Worm (Caenorhabditis elegans) whole organism, L1 larva: ENCODE measurements around the gene sma-1.
A peak's percentile ranks its signal among the peaks of the same experiment; 100 is the strongest.

Experiments used
- C16A3.4 ChIP-seq: fragments of 150-350 bp; optimal IDR thresholded peaks from 2 replicates; lab custom pipeline; 2014; ENCODE audit warnings: missing biosample characterization, missing genetic modification characterization
- C34B4.2 ChIP-seq: sonication (generic microtip); optimal IDR thresholded peaks from 2 replicates; lab custom pipeline; 2017; ENCODE audit warnings: mild to moderate bottlenecking, missing genetic modification characterization, missing compliant biosample characterization
- Y116A8C.19 ChIP-seq: sonication (generic microtip); optimal IDR thresholded peaks from 2 replicates; lab custom pipeline; 2016; ENCODE audit warnings: missing compliant biosample characterization, missing genetic modification characterization, borderline replicate concordance
- alr-1 ChIP-seq: fragments of 200-800 bp; sonication (Bioruptor generic); optimal IDR thresholded peaks from 2 replicates; lab custom pipeline; 2018; ENCODE audit warnings: borderline replicate concordance, mild to moderate bottlenecking, missing genetic modification characterization, missing compliant biosample characterization
- blmp-1 ChIP-seq: fragments of 150-350 bp; optimal IDR thresholded peaks from 2 replicates; lab custom pipeline; 2014; ENCODE audit warnings: missing biosample characterization, missing genetic modification characterization
- ceh-63 ChIP-seq: fragments of 200-800 bp; sonication (Bioruptor generic); optimal IDR thresholded peaks from 2 replicates; lab custom pipeline; 2018; ENCODE audit warnings: mild to moderate bottlenecking, missing genetic modification characterization, missing compliant biosample characterization
- ceh-8 ChIP-seq: fragments of 200-800 bp; sonication (Bioruptor generic); optimal IDR thresholded peaks from 2 replicates; lab custom pipeline; 2018; ENCODE audit warnings: mild to moderate bottlenecking, missing genetic modification characterization, moderate library complexity, missing compliant biosample characterization
- ceh-82 ChIP-seq, 3 experiments: fragments of 150-350 bp in 1 of 3; sonication (generic microtip) in 2 of 3; optimal IDR thresholded peaks; 2 replicates each; lab custom pipeline; 2014 to 2017; ENCODE audit warnings: missing biosample characterization in 3 of 3, missing genetic modification characterization in 3 of 3
- ceh-88 ChIP-seq: fragments of 200-800 bp; sonication (Bioruptor generic); IDR thresholded peaks from 2 replicates; pipeline ENCODE4 v1.3.6; 2022; ENCODE audit warnings: missing genetic modification characterization, missing compliant biosample characterization
- efl-1 ChIP-seq, 4 experiments: fragments of 150-350 bp; optimal IDR thresholded peaks in 3 of 4; peaks in 1 of 4; 1 replicate in 1 of 4; 2 replicates in 3 of 4; lab custom pipeline; 2014; ENCODE audit warnings: missing biosample characterization in 2 of 4, missing genetic modification characterization in 2 of 4, missing genetic modification reagents in 2 of 4
- egl-13 ChIP-seq: sonication (generic microtip); optimal IDR thresholded peaks from 2 replicates; lab custom pipeline; 2016; ENCODE audit warnings: missing genotype, missing genetic modification reagents, missing genetic modification characterization, missing compliant biosample characterization
- fkh-10 ChIP-seq: sonication (generic microtip); optimal IDR thresholded peaks from 2 replicates; lab custom pipeline; 2017; ENCODE audit warnings: missing biosample characterization, missing genetic modification reagents, missing genetic modification characterization
- fkh-8 ChIP-seq: sonication (generic microtip); optimal IDR thresholded peaks from 2 replicates; lab custom pipeline; 2016; ENCODE audit warnings: mild to moderate bottlenecking, missing genetic modification characterization, missing compliant biosample characterization
- grh-1 ChIP-seq: fragments of 200-800 bp; sonication (Bioruptor generic); IDR thresholded peaks from 2 replicates; pipeline ENCODE4 v1.3.6; 2022; ENCODE audit warnings: missing genetic modification reagents, missing genetic modification characterization, missing compliant biosample characterization
- hlh-4 ChIP-seq: sonication (generic microtip); optimal IDR thresholded peaks from 2 replicates; lab custom pipeline; 2016; ENCODE audit warnings: mild to moderate bottlenecking, missing genetic modification characterization, missing compliant biosample characterization
- isw-1 ChIP-seq: fragments of 200-800 bp; sonication (Bioruptor generic); IDR thresholded peaks from 2 replicates; pipeline ENCODE4 v1.3.6; 2022; ENCODE audit warnings: missing genetic modification characterization, missing compliant biosample characterization
- jun-1 ChIP-seq: fragments of 150-350 bp; optimal IDR thresholded peaks from 2 replicates; lab custom pipeline; 2014; ENCODE audit warnings: missing biosample characterization, missing genetic modification reagents, missing genetic modification characterization
- lin-14 ChIP-seq: fragments of 200-800 bp; sonication (Bioruptor generic); optimal IDR thresholded peaks from 2 replicates; lab custom pipeline; 2018; ENCODE audit warnings: mild to moderate bottlenecking, missing genetic modification characterization, moderate library complexity, missing compliant biosample characterization
- lin-15B ChIP-seq: fragments of 150-350 bp; sonication (generic microtip); optimal IDR thresholded peaks from 3 replicates; lab custom pipeline; 2014; ENCODE audit warnings: missing biosample characterization, missing genetic modification characterization
- lin-39 ChIP-seq: fragments of 150-350 bp; optimal IDR thresholded peaks from 2 replicates; lab custom pipeline; 2014; ENCODE audit warnings: missing biosample characterization, missing genetic modification reagents, missing genetic modification characterization
- mab-9 ChIP-seq: fragments of 200-800 bp; sonication (Bioruptor generic); IDR thresholded peaks from 2 replicates; pipeline ENCODE4 v1.3.6; 2022; ENCODE audit warnings: missing genetic modification reagents, missing genetic modification characterization, missing compliant biosample characterization
- mdl-1 ChIP-seq, 2 experiments: fragments of 150-350 bp; optimal IDR thresholded peaks; 2 replicates each; lab custom pipeline; 2014 to 2017; ENCODE audit warnings: missing biosample characterization in 2 of 2, missing genetic modification characterization in 2 of 2, inconsistent platforms in 1 of 2
- mef-2 ChIP-seq: fragments of 150-350 bp; optimal IDR thresholded peaks from 2 replicates; lab custom pipeline; 2014; ENCODE audit warnings: missing biosample characterization, missing genetic modification characterization
- mep-1 ChIP-seq: fragments of 150-350 bp; optimal IDR thresholded peaks from 2 replicates; lab custom pipeline; 2014; ENCODE audit warnings: missing biosample characterization, missing genetic modification characterization
- nhr-11 ChIP-seq: fragments of 150-350 bp; optimal IDR thresholded peaks from 2 replicates; lab custom pipeline; 2014; ENCODE audit warnings: missing biosample characterization, missing genetic modification characterization
- nhr-12 ChIP-seq: sonication (generic microtip); optimal IDR thresholded peaks from 2 replicates; lab custom pipeline; 2017; ENCODE audit warnings: missing biosample characterization, missing genetic modification characterization
- nhr-19 ChIP-seq: fragments of 200-800 bp; sonication (Bioruptor generic); conservative IDR thresholded peaks from 2 replicates; pipeline ENCODE4 v1.3.6; 2022; ENCODE audit warnings: missing genetic modification characterization, missing compliant biosample characterization
- nhr-28 ChIP-seq: fragments of 150-350 bp; optimal IDR thresholded peaks from 2 replicates; lab custom pipeline; 2014; ENCODE audit warnings: missing biosample characterization, missing genetic modification characterization
- nhr-71 ChIP-seq: sonication (generic microtip); optimal IDR thresholded peaks from 2 replicates; lab custom pipeline; 2016; ENCODE audit warnings: mild to moderate bottlenecking, missing genetic modification characterization, moderate library complexity, missing compliant biosample characterization
- nhr-76 ChIP-seq: sonication (generic microtip); optimal IDR thresholded peaks from 2 replicates; lab custom pipeline; 2017; ENCODE audit warnings: missing biosample characterization, missing genetic modification characterization
- nhr-85 ChIP-seq: sonication (generic microtip); peaks from one replicate; lab custom pipeline; 2016; ENCODE audit warnings: missing genetic modification characterization, inconsistent platforms, missing compliant biosample characterization
- pag-3 ChIP-seq: sonication (generic microtip); optimal IDR thresholded peaks from 2 replicates; lab custom pipeline; 2017; ENCODE audit warnings: missing genetic modification characterization, mild to moderate bottlenecking, missing compliant biosample characterization, antibody characterized with exemption, borderline replicate concordance; ENCODE audit not compliant: insufficient read depth
- tbx-2 ChIP-seq: sonication (generic microtip); optimal IDR thresholded peaks from 2 replicates; lab custom pipeline; 2016; ENCODE audit warnings: missing genetic modification characterization, missing compliant biosample characterization
- unc-130 ChIP-seq: fragments of 150-350 bp; optimal IDR thresholded peaks from 2 replicates; lab custom pipeline; 2017; ENCODE audit warnings: missing biosample characterization, missing genetic modification characterization, inconsistent platforms
- unc-30 ChIP-seq: sonication (generic microtip); optimal IDR thresholded peaks from 2 replicates; lab custom pipeline; 2017; ENCODE audit warnings: missing biosample characterization, missing genetic modification characterization
- unc-62 ChIP-seq: fragments of 150-350 bp; optimal IDR thresholded peaks from 2 replicates; lab custom pipeline; 2014; ENCODE audit warnings: missing biosample characterization, missing genetic modification reagents, missing genetic modification characterization
- unc-98 ChIP-seq: fragments of 200-800 bp; sonication (Bioruptor generic); IDR thresholded peaks from 2 replicates; pipeline ENCODE4 v1.3.6; 2022; ENCODE audit warnings: missing genetic modification characterization, missing compliant biosample characterization
- xbp-1 ChIP-seq: sonication (generic microtip); optimal IDR thresholded peaks from 2 replicates; lab custom pipeline; 2016; ENCODE audit warnings: missing genetic modification characterization, missing compliant biosample characterization
- zag-1 ChIP-seq: fragments of 150-350 bp; optimal IDR thresholded peaks from 2 replicates; lab custom pipeline; 2014; ENCODE audit warnings: missing biosample characterization, missing genetic modification characterization
- zip-4 ChIP-seq: fragments of 200-800 bp; sonication (Bioruptor generic); optimal IDR thresholded peaks from 2 replicates; lab custom pipeline; 2018; ENCODE audit warnings: mild to moderate bottlenecking, missing genetic modification characterization, moderate library complexity, missing compliant biosample characterization
- ztf-11 ChIP-seq, 2 experiments: sonication (generic microtip); optimal IDR thresholded peaks; 2 replicates each; lab custom pipeline; 2016 to 2017; ENCODE audit warnings: missing genetic modification characterization in 2 of 2, missing biosample characterization in 1 of 2, missing compliant biosample characterization in 1 of 2

The sma-1 gene

DNA sequence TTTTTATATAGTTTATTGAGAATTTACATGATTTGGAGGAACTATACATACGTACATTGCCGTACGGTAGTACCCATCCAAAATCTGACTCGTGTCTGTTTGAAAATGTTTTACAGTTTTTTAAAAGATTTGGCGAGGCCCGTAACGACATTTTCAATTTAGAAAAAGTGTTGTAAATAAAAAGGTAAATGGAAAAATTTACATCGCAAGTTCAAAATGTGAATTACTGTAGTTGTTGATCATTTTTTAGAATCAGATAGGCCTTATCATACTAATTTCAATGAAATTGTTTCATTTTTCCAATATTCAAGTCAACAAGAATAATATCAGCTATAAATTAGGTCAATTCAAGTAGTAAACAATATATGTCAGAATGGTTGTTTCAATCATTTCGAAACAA is 36.4 kb upstream of the sma-1 start, which contains the start of gene R13H4.6:
R13H4.6 (plus strand) TSS at position 301 of the 400 bp plus-strand sequence.
- TF ChIP-seq fkh-10, result no peak
- no peak for TF ChIP-seq unc-130 (tag; lab: Kevin White, UChicago)
- no peak for TF ChIP-seq egl-13 (tag; lab: Kevin White, UChicago)
- no peak for TF ChIP-seq mdl-1 (tag; optimal IDR thresholded peaks at IDR 0.05; lab: Kevin White, UChicago)
- no peak for TF ChIP-seq blmp-1 (tag; lab: Kevin White, UChicago)
- TF ChIP-seq ceh-88 (GFP tag; lab: Robert Waterston, UW), result no peak
- no peak for TF ChIP-seq efl-1 (optimal IDR thresholded peaks at IDR 0.05; lab: Kevin White, UChicago)
- TF ChIP-seq efl-1 (GFP tag; optimal IDR thresholded peaks at IDR 0.05 in 1 of 2; lab: Kevin White, UChicago), result peak in 1 of 2 experiments; percentile 3
- no peak for TF ChIP-seq nhr-28

DNA sequence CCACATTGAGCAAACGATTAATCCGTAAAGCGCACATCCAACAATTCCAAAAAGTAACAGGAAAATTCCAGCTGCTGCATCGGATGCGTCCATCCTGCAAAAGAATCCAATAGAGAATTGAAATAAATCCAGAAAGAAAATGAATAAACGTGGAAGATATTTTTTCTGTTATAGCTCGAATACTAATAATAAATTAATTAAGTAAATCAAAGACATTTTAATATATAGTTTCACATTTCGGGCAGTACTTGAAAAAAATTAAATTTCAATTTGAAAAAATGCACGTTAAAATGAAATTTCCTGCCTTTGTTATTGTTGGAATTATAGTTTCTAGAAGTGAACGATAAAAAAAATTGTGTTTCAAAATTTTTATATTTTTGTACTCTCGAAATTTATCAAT is 31.1 kb upstream of the sma-1 start, which contains the start of gene R13H4.7:
R13H4.7 (minus strand) TSS at position 101 of the 400 bp plus-strand sequence.
- TF ChIP-seq nhr-19 (GFP tag; lab: Robert Waterston, UW) (no peak), ztf-11 (tag; optimal IDR thresholded peaks at IDR 0.05; lab: Kevin White, UChicago) (no peak), fkh-10 (no peak), zag-1 (tag; lab: Kevin White, UChicago) (no peak), jun-1 (tag; lab: Kevin White, UChicago) (no peak), lin-15B (tag; lab: Kevin White, UChicago) (no peak), efl-1 (optimal IDR thresholded peaks at IDR 0.05; lab: Kevin White, UChicago) (no peak), efl-1 (GFP tag; optimal IDR thresholded peaks at IDR 0.05 in 1 of 2; lab: Kevin White, UChicago) (no peak), Y116A8C.19 (tag; lab: Kevin White, UChicago) (no peak), nhr-76 (tag; lab: Kevin White, UChicago) (no peak), lin-39 (tag; lab: Kevin White, UChicago) (no peak), xbp-1 (tag; lab: Kevin White, UChicago) (no peak), unc-30 (no peak)

DNA sequence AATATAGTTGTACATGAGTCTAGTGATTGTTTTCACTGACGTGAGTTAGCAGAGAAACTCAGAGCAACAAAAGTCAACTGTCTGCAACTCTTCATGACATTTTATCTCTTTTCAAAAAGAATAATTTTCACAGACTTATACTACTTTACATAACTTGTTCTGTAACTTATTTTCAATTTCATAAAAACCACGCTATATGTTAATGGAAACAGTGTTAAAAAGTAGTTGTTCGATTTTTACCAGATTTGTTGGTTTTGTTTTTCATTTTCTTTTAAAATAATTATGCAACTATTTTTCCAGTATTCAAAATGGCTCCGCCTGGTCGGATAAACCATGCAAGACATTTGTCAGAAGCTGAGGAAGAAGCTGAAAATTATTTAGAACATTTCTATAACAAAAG is 24.2 kb upstream of the sma-1 start, which contains the start of gene sulp-4:
sulp-4 (plus strand) TSS at position 301 of the 400 bp plus-strand sequence.
- TF ChIP-seq fkh-10 (no peak), efl-1 (optimal IDR thresholded peaks at IDR 0.05; lab: Kevin White, UChicago) (no peak), efl-1 (GFP tag; optimal IDR thresholded peaks at IDR 0.05 in 1 of 2; lab: Kevin White, UChicago) (peak in 1 of 2 experiments; percentile 58)

DNA sequence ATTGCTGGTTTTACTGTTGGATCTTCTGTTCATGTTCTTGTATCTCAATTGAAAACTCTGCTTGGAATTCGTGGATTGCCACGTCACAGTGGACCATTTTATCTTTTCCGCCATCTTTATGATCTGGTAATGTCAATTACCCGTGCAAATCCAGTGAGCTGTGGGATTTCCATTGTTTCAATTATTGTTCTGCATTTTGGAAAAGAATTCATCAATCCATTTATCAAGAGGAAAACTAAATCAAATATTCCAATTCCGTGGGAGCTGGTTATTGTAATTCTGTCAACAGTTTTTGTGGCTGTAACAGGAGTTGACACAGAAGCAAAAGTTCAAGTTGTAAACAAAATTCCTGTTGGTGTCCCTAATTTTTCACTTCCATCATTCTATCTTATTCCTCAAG is 22.6 kb upstream of the sma-1 start:
- TF ChIP-seq mab-9 (no peak), alr-1 (tag; lab: Kevin White, UChicago) (no peak), unc-98 (GFP tag; lab: Robert Waterston, UW) (no peak), ceh-63 (GFP tag; lab: Kevin White, UChicago) (no peak), mdl-1 (tag; optimal IDR thresholded peaks at IDR 0.05; lab: Kevin White, UChicago) (no peak), lin-14 (GFP tag; lab: Kevin White, UChicago) (no peak), nhr-12 (tag; lab: Kevin White, UChicago) (no peak), isw-1 (GFP tag; lab: Robert Waterston, UW) (no peak), unc-62 (GFP tag; lab: Kevin White, UChicago) (no peak), C34B4.2 (tag; lab: Kevin White, UChicago) (no peak)

DNA sequence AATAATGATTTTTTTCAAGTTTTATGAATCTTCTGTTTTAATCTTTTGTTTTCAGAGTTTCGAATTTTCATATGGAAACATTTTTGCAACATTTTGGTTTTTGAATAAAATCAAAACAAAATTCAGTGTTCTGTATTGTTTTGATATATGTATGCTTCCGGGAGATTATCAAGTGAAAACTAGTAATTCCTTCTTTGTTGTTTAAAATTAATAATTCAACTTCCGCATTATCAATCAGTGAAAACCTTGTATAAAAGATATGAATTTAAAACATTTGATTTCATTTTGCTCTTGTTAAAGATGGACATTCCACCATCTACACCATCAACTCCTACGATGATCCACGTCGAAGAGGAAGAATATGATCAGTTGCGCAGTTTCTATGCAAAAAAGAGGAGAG is 19.5 kb upstream of the sma-1 start, which contains the start of gene sulp-5:
sulp-5 (plus strand) TSS at position 301 of the 400 bp plus-strand sequence.
- TF ChIP-seq nhr-85 (peak; percentile 41), fkh-10 (no peak), tbx-2 (tag; lab: Kevin White, UChicago) (no peak)

DNA sequence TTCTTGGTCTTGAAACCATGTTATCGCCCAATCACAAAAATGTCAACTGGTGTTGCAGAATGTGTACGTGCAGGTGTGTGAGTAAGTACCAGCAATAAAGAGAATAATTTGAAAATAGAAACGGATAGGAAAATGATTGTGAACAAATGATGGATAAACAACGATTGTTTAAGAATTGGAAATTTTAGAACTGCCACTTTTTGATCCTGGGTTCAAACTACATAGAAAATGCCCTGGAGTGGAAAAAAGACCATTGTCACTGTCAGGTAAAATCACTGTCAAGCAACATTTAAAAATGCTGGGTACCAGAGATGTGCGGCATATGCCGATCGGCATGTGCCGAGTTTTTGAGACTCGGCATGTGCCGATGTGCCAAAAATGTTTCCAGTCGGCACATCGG is 16.0 kb upstream of the sma-1 start:
- TF ChIP-seq hlh-4, result no peak
- no peak for TF ChIP-seq ztf-11 (tag; optimal IDR thresholded peaks at IDR 0.05; lab: Kevin White, UChicago)
- TF ChIP-seq alr-1 (tag; lab: Kevin White, UChicago), result no peak
- TF ChIP-seq mef-2 (tag; lab: Kevin White, UChicago), result no peak
- TF ChIP-seq nhr-71, result peak; percentile 46
- no peak for TF ChIP-seq ceh-82 (tag; optimal IDR thresholded peaks at IDR 0.05; lab: Kevin White, UChicago)
- 0 out of 2 replicates have a peak, but pooled peaks have one; percentile 29 for TF ChIP-seq grh-1
- TF ChIP-seq pag-3 (tag; lab: Kevin White, UChicago), result no peak
- no peak for TF ChIP-seq C16A3.4
- TF ChIP-seq fkh-8 (tag; lab: Kevin White, UChicago), result no peak
- TF ChIP-seq zip-4 (GFP tag; lab: Kevin White, UChicago), result no peak
- TF ChIP-seq nhr-85, result peak; percentile 69
- no peak for TF ChIP-seq mep-1 (tag; lab: Kevin White, UChicago)
- TF ChIP-seq xbp-1 (tag; lab: Kevin White, UChicago), result no peak
- TF ChIP-seq ceh-8 (GFP tag; lab: Kevin White, UChicago), result no peak
- no peak for TF ChIP-seq nhr-12 (tag; lab: Kevin White, UChicago)
- TF ChIP-seq fkh-10, result no peak
- TF ChIP-seq nhr-11, result no peak
